Fruit fly (Drosophila melanogaster): Measurements from ENCODE around the gene WDR79.

DNA sequence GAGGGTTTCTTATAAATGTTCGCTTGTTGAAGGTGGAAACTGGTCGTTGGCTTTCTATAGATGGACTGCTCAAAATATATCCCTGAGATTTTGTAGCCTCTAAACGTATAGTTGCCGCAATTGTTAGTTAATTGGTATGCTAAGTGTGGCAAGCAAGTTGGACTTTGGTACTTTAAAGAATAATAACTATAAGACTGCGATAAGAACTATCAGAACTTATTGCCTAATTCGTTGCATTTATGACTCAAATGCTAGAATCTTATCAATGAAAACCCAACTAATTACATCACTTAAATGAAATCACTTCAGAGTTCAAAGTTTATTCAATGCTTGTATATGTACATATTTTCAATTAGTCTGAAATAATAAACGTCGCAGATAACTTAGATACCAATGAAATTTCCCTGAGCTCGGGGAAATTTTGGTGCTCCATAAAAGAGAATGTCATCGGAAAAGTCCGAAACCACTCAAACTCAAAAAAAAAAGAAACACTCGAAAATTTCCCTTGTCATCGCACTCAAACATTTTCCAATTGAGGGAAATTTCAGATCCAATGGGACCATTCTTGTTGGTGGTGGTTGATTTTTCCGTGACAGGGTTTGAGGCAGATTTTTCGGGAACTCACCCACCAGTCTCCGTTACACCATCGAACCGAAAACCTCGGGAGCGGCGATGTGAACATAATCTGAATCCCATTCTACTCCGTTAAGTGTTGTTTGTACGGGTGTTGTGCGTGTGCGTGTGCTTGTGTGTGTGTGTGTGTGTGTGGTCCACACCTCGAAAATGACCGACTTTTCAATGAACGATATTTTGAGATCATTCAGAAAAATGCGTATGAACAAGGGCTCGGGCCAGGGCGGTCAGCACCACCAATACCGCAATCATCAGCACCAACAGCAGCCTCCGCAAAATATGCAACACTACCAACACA, 36.5 kb downstream of the WDR79 start, which contains the start of gene CG45075:
- TF ChIP-seq ttk (optimal IDR thresholded peaks at IDR 0.05) (no peak), insv (optimal IDR thresholded peaks at IDR 0.05) (no peak), psq (optimal IDR thresholded peaks at IDR 0.05) (no peak), h (optimal IDR thresholded peaks at IDR 0.05) (no peak), Myc (optimal IDR thresholded peaks at IDR 0.05) (no peak), Sin3A (optimal IDR thresholded peaks at IDR 0.05) (no peak)
